Worm (Caenorhabditis elegans) whole organism, early embryonic: ENCODE measurements around the gene T26E4.7.

ENCODE experiments used
- B0310.2 ChIP-seq: sonication (generic microtip); optimal IDR thresholded peaks from 2 replicates; lab custom pipeline; 2016; ENCODE audit warnings: mild to moderate bottlenecking, missing genetic modification characterization, missing compliant biosample characterization
- F13C5.2 ChIP-seq: sonication (generic microtip); optimal IDR thresholded peaks from 2 replicates; lab custom pipeline; 2017; ENCODE audit warnings: mild to moderate bottlenecking, missing genetic modification characterization, inconsistent platforms, missing compliant biosample characterization
- ama-1 ChIP-seq: fragments of 150-350 bp; optimal IDR thresholded peaks from 2 replicates; lab custom pipeline; 2014
- ceh-13 ChIP-seq: fragments of 200-800 bp; sonication (Bioruptor generic); optimal IDR thresholded peaks from 2 replicates; lab custom pipeline; 2018; ENCODE audit warnings: mild to moderate bottlenecking, missing genetic modification characterization, missing compliant biosample characterization
- ceh-36 ChIP-seq: sonication (generic microtip); optimal IDR thresholded peaks from 2 replicates; lab custom pipeline; 2016; ENCODE audit warnings: missing genetic modification characterization, inconsistent platforms, missing compliant biosample characterization
- flt-1 ChIP-seq: fragments of 200-800 bp; sonication (Bioruptor generic); IDR thresholded peaks from 2 replicates; pipeline ENCODE4 v1.3.6; 2022; ENCODE audit warnings: missing genetic modification characterization, missing compliant biosample characterization
- hmbx-1 ChIP-seq: sonication (generic microtip); optimal IDR thresholded peaks from 2 replicates; lab custom pipeline; 2016; ENCODE audit warnings: mild to moderate bottlenecking, missing genetic modification characterization, missing compliant biosample characterization
- hmg-4 ChIP-seq: fragments of 200-800 bp; sonication (Bioruptor generic); optimal IDR thresholded peaks from 2 replicates; lab custom pipeline; 2018; ENCODE audit warnings: mild to moderate bottlenecking, missing genetic modification characterization, missing compliant biosample characterization
- hnd-1 ChIP-seq: sonication (generic microtip); optimal IDR thresholded peaks from 2 replicates; lab custom pipeline; 2016; ENCODE audit warnings: missing genetic modification characterization, missing compliant biosample characterization
- pes-1 ChIP-seq: fragments of 200-800 bp; sonication (Bioruptor generic); IDR thresholded peaks from 2 replicates; pipeline ENCODE4 v1.3.6; 2022; ENCODE audit warnings: missing genetic modification reagents, missing genetic modification characterization, missing compliant biosample characterization
- scrt-1 ChIP-seq: fragments of 200-800 bp; sonication (Bioruptor generic); IDR thresholded peaks from 2 replicates; pipeline ENCODE4 v1.3.6; 2022; ENCODE audit warnings: missing genetic modification characterization, missing compliant biosample characterization
- sea-1 ChIP-seq: fragments of 200-800 bp; sonication (Bioruptor generic); conservative IDR thresholded peaks from 2 replicates; pipeline ENCODE4 v1.3.6; 2022; ENCODE audit warnings: missing genetic modification characterization, missing compliant biosample characterization
- tbx-11 ChIP-seq: fragments of 200-800 bp; sonication (Bioruptor generic); IDR thresholded peaks from 2 replicates; pipeline ENCODE4 v1.3.6; 2022; ENCODE audit warnings: missing genetic modification characterization, missing compliant biosample characterization
- tra-4 ChIP-seq: sonication (generic microtip); optimal IDR thresholded peaks from 2 replicates; lab custom pipeline; 2017; ENCODE audit warnings: missing genetic modification characterization, missing compliant biosample characterization

ce11 chrV:15752049-15752448 is 41.3 kb upstream of the T26E4.7 start, which contains the start of gene str-43:
- TF ChIP-seq flt-1 (GFP tag; lab: Robert Waterston, UW) (no peak), ceh-36 (tag; lab: Kevin White, UChicago) (no peak), hmg-4 (GFP tag; lab: Kevin White, UChicago) (no peak), B0310.2 (tag; lab: Kevin White, UChicago) (no peak), ama-1 (lab: Kevin White, UChicago) (no peak), hnd-1 (no peak), ceh-13 (GFP tag; lab: Kevin White, UChicago) (no peak), hmbx-1 (tag; lab: Kevin White, UChicago) (no peak), sea-1 (GFP tag; lab: Robert Waterston, UW) (no peak), F13C5.2 (no peak), pes-1 (GFP tag; lab: Robert Waterston, UW) (no peak), tra-4 (tag; lab: Kevin White, UChicago) (no peak), tbx-11 (GFP tag; lab: Robert Waterston, UW) (no peak), scrt-1 (GFP tag; lab: Robert Waterston, UW) (no peak)
